Worm (Caenorhabditis elegans) whole organism, young adult: Measurements from ENCODE around the gene F58A4.2.

Experiments
- C17E4.6 ChIP-seq: fragments of 200-800 bp; sonication (Bioruptor generic); IDR thresholded peaks from 2 replicates; pipeline ENCODE4 v1.3.6; 2022; ENCODE audit warnings: missing genetic modification reagents, missing genetic modification characterization, missing compliant biosample characterization
- ceh-58 ChIP-seq: fragments of 200-800 bp; sonication (Bioruptor generic); IDR thresholded peaks from 2 replicates; pipeline ENCODE4 v1.3.6; 2022; ENCODE audit warnings: missing genetic modification characterization, missing compliant biosample characterization
- nhr-90 ChIP-seq: sonication (generic microtip); optimal IDR thresholded peaks from 2 replicates; lab custom pipeline; 2016; ENCODE audit warnings: missing genotype, mild to moderate bottlenecking, missing genetic modification characterization, missing compliant biosample characterization
- snpc-3.4 ChIP-seq: sonication (generic microtip); optimal IDR thresholded peaks from 2 replicates; lab custom pipeline; 2017; ENCODE audit warnings: missing genetic modification characterization, mild to moderate bottlenecking, missing compliant biosample characterization, antibody characterized with exemption, moderate library complexity, missing genotype, missing genetic modification reagents

ce11 chrIII:9582240-9582639 is 18.3 kb downstream of the F58A4.2 start, which contains the start of gene C48B4.3:
- TF ChIP-seq nhr-90 (tag; lab: Kevin White, UChicago) (no peak), ceh-58 (no peak), C17E4.6 (GFP tag; lab: Robert Waterston, UW) (no peak), snpc-3.4 (tag; lab: Kevin White, UChicago) (no peak)
